Worm (Caenorhabditis elegans): ENCODE results near the gene C37C3.2.

DNA sequence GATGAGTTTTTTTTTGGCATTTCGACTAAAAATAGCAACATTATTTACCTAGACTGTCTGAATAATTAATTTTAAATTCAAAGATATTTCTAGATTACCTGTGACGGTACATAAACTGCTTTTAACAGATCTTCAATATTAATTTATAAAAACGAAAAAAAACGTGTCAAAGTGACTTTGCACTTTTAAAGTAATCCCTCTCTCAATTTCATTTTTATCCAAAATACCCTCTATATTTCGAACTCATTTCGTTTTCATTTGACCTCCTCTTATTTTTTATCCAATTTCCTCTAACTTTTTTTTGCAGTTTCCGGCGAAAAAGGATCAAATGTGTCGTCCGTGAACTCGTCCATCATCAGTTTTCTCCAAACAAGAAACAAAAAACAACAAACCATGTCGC, 19.7 kb downstream of the C37C3.2 start, which contains the start of gene F40A3.4:
- TF ChIP-seq ceh-82 (tag; optimal IDR thresholded peaks at IDR 0.05): no peak
- no peak for TF ChIP-seq jun-1 (tag; optimal IDR thresholded peaks at IDR 0.05)
- no peak for TF ChIP-seq lin-39 (tag; optimal IDR thresholded peaks at IDR 0.05)
- no peak for TF ChIP-seq ceh-16 (tag; optimal IDR thresholded peaks at IDR 0.05)
- TF ChIP-seq unc-62 (GFP tag; optimal IDR thresholded peaks at IDR 0.05): no peak
- TF ChIP-seq nhr-11 (tag; optimal IDR thresholded peaks at IDR 0.05): no peak
- TF ChIP-seq mml-1 (tag; optimal IDR thresholded peaks at IDR 0.05): no peak

Data from whole organism, L3 larva.